Worm (Caenorhabditis elegans): ENCODE measurements around the gene unc-44.

- TF ChIP-seq elt-3 (tag; optimal IDR thresholded peaks at IDR 0.05) = no peak
- TF ChIP-seq peb-1 (tag; optimal IDR thresholded peaks at IDR 0.05) = no peak
- TF ChIP-seq F13H6.1 (tag; optimal IDR thresholded peaks at IDR 0.05) = no peak
- no peak for TF ChIP-seq nhr-6 (tag; optimal IDR thresholded peaks at IDR 0.05)
- no peak for TF ChIP-seq nhr-25 (tag; optimal IDR thresholded peaks at IDR 0.05)
- no peak for TF ChIP-seq mdl-1 (tag; optimal IDR thresholded peaks at IDR 0.05)
- TF ChIP-seq aly-2 (tag; optimal IDR thresholded peaks at IDR 0.05) = no peak
- no peak for TF ChIP-seq ceh-16 (tag; optimal IDR thresholded peaks at IDR 0.05)
- TF ChIP-seq lsy-2 (tag; optimal IDR thresholded peaks at IDR 0.05) = no peak
- TF ChIP-seq skn-1 (tag; optimal IDR thresholded peaks at IDR 0.05) = no peak
- TF ChIP-seq ceh-82 (tag; optimal IDR thresholded peaks at IDR 0.05) = no peak
These were observed 73.1 kb downstream of the unc-44 start for ce11 chrIV:6048462-6048861.

Data from whole organism, L2 larva.